Worm (Caenorhabditis elegans): Measurements from ENCODE around the gene F38H12.5.

DNA sequence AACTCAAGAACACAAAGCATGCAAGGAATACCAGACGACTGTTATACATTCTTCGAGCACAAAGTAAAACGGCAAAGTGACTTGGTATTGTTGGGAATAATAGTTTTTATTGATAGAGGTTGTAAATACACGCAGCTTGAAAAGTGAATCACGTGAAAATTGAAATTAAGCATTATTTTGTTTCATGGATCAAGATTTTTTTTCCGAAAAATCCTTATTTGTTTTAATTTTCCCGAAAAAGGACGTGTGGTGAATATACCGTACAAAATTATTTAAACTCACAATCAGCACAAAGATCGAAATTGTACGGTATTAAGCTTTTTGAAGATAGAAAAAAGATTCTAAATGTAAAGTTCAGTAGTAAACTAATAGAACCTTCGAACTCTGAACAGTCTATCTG, 27.0 kb upstream of the F38H12.5 start, which contains the start of gene clc-18:
- no peak for TF ChIP-seq him-1 (tag; optimal IDR thresholded peaks at IDR 0.05)
- TF ChIP-seq W03F9.2 (tag; optimal IDR thresholded peaks at IDR 0.05): no peak
- no peak for TF ChIP-seq dao-5 (tag; optimal IDR thresholded peaks at IDR 0.05)
